Worm (Caenorhabditis elegans) whole organism, late embryonic: ENCODE results near the gene glt-1.

Source experiments
- C08G9.2 ChIP-seq: sonication (generic microtip); optimal IDR thresholded peaks from 2 replicates; lab custom pipeline; 2016; ENCODE audit warnings: mild to moderate bottlenecking, missing genetic modification characterization, moderate library complexity, missing compliant biosample characterization
- C38D4.7 ChIP-seq: fragments of 200-800 bp; sonication (Bioruptor generic); optimal IDR thresholded peaks from 2 replicates; lab custom pipeline; 2018; ENCODE audit warnings: mild to moderate bottlenecking, missing genetic modification characterization, moderate library complexity, missing compliant biosample characterization
- ahr-1 ChIP-seq: sonication (generic microtip); optimal IDR thresholded peaks from 2 replicates; lab custom pipeline; 2016; ENCODE audit warnings: missing genetic modification characterization, missing compliant biosample characterization
- ama-1 ChIP-seq: fragments of 150-350 bp; optimal IDR thresholded peaks from 2 replicates; lab custom pipeline; 2014
- ceh-6 ChIP-seq: fragments of 200-800 bp; sonication (Bioruptor generic); optimal IDR thresholded peaks from 2 replicates; lab custom pipeline; 2018; ENCODE audit warnings: mild to moderate bottlenecking, missing genetic modification characterization, missing compliant biosample characterization
- hlh-8 ChIP-seq: sonication (generic microtip); optimal IDR thresholded peaks from 2 replicates; lab custom pipeline; 2016; ENCODE audit warnings: missing genotype, missing genetic modification characterization, missing compliant biosample characterization
- unc-42 ChIP-seq: sonication (generic microtip); optimal IDR thresholded peaks from 2 replicates; lab custom pipeline; 2016; ENCODE audit warnings: missing genotype, missing genetic modification characterization, missing compliant biosample characterization
- unc-86 ChIP-seq: sonication (generic microtip); optimal IDR thresholded peaks from 2 replicates; lab custom pipeline; 2016; ENCODE audit warnings: missing genetic modification characterization, missing compliant biosample characterization
- ztf-16 ChIP-seq: sonication (generic microtip); optimal IDR thresholded peaks from 2 replicates; lab custom pipeline; 2017; ENCODE audit warnings: missing genetic modification characterization, missing compliant biosample characterization

DNA sequence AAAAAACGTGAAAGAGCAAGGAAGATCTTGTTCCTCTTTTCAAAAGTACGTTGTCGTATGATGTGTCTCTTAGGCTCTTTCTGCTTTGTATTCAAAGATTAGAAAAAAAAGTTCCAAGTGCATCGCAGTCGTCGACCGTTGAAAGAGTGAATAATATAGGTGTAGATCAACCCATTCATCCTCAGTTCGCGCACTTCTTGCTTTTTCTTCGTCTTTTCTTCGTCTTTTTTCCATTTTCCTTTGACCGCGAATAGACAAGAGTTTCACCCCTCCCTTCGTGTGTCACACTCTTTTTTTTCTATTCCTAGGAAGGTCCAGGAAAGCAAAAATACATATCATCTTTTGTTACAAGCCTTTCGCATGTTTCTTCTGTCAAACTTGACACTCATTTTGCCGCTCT lies 30.9 kb downstream of the glt-1 start:
- TF ChIP-seq unc-42 (no peak), C38D4.7 (no peak), ceh-6 (GFP tag; lab: Kevin White, UChicago) (no peak), unc-86 (tag; lab: Kevin White, UChicago) (no peak), hlh-8 (no peak), ztf-16 (tag; lab: Kevin White, UChicago) (no peak), ama-1 (no peak), ahr-1 (tag; lab: Kevin White, UChicago) (no peak), C08G9.2 (tag; lab: Kevin White, UChicago) (no peak)
